Fruit fly (Drosophila melanogaster) whole organism, pupa: Measurements from ENCODE around the gene CG14269.

Experiments used
- CG12605 ChIP-seq: fragments of 200-800 bp; sonication (Bioruptor generic); IDR thresholded peaks from 2 replicates; pipeline ENCODE4 v1.3.6; 2022; ENCODE audit warnings: missing biosample characterization, missing genetic modification characterization
- CG15710 ChIP-seq: fragments of 200-800 bp; sonication (Bioruptor generic); optimal IDR thresholded peaks from 2 replicates; lab custom pipeline; 2018; ENCODE audit warnings: missing biosample characterization, mild to moderate bottlenecking, missing genetic modification characterization, moderate library complexity
- CG32121 ChIP-seq: fragments of 200-800 bp; sonication (Bioruptor generic); IDR thresholded peaks from 2 replicates; pipeline ENCODE4 v1.3.6; 2022; ENCODE audit warnings: missing biosample characterization, missing genetic modification characterization
- CG4496 ChIP-seq: fragments of 200-800 bp; sonication (Bioruptor generic); IDR thresholded peaks from 3 replicates; pipeline ENCODE4 v1.3.6; 2022; ENCODE audit warnings: missing biosample characterization, missing genetic modification characterization
- CG8159 ChIP-seq: fragments of 200-800 bp; sonication (Bioruptor generic); optimal IDR thresholded peaks from 3 replicates; lab custom pipeline; 2018; ENCODE audit warnings: missing biosample characterization, mild to moderate bottlenecking, missing genetic modification characterization, moderate library complexity
- CG8301 ChIP-seq: fragments of 200-800 bp; sonication (Bioruptor generic); optimal IDR thresholded peaks from 2 replicates; lab custom pipeline; 2018; ENCODE audit warnings: missing biosample characterization, mild to moderate bottlenecking, missing genetic modification characterization
- D1 ChIP-seq: fragments of 200-800 bp; sonication (Bioruptor generic); optimal IDR thresholded peaks from 2 replicates; lab custom pipeline; 2018; ENCODE audit warnings: missing biosample characterization, mild to moderate bottlenecking, missing genetic modification characterization, moderate library complexity
- EcR ChIP-seq: fragments of 200-800 bp; sonication (Bioruptor generic); optimal IDR thresholded peaks from 3 replicates; lab custom pipeline; 2019; ENCODE audit warnings: missing biosample characterization, missing genetic modification characterization, mild to moderate bottlenecking, moderate library complexity, missing genetic modification reagents
- Ets98B ChIP-seq: fragments of 200-800 bp; sonication (Bioruptor generic); IDR thresholded peaks from 2 replicates; pipeline ENCODE4 v1.3.6; 2022; ENCODE audit warnings: missing biosample characterization, missing genetic modification characterization
- Pif1A ChIP-seq: fragments of 200-800 bp; sonication (Bioruptor generic); optimal IDR thresholded peaks from 3 replicates; lab custom pipeline; 2016; ENCODE audit warnings: missing biosample characterization, missing genetic modification characterization
- Pif1B ChIP-seq: fragments of 200-800 bp; sonication (Bioruptor generic); optimal IDR thresholded peaks from 3 replicates; lab custom pipeline; 2016; ENCODE audit warnings: missing biosample characterization, missing genetic modification characterization
- Snoo ChIP-seq: fragments of 200-800 bp; sonication (Bioruptor generic); optimal IDR thresholded peaks from 3 replicates; lab custom pipeline; 2017; ENCODE audit warnings: missing biosample characterization, mild to moderate bottlenecking, missing genetic modification characterization, inconsistent platforms
- gl ChIP-seq: fragments of 200-800 bp; sonication (Bioruptor generic); optimal IDR thresholded peaks from 2 replicates; lab custom pipeline; 2018; ENCODE audit warnings: missing biosample characterization, mild to moderate bottlenecking, missing genetic modification characterization
- rn ChIP-seq: fragments of 200-800 bp; sonication (Bioruptor generic); IDR thresholded peaks from 2 replicates; pipeline ENCODE4 v1.3.6; 2022; ENCODE audit warnings: missing biosample characterization, missing genetic modification characterization

DNA sequence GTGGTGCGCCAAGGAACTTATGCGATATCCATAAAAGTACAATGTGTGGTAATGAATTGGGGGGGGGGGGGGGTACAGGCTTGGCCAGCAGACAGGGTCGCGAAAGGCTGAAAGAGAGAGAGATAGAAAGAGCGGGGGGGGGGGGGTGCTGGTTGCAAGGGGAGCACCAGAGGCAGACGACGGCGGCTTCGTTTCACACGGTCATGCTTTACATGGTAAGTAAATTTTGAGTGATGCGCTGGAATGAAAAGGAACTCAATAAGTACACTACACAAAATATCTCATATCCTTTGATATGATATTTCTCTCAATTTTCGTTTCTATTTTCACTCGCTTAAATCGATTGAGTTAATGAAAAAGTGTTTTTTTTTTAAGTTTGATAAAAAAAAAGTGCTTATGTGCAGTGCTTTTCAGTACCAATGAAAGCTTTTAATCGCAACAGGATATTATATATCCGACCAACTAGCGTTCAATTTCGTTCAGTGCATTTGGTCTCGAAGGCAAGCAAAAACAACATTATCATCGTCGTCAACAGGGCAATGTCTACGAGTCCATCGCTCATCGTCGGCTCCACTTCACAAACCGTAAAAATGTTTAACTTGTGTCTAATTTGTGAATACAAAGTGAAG, 26.9 kb downstream of the CG14269 start:
- TF ChIP-seq CG15710 (peak; percentile 89), CG32121 (GFP tag; lab: Robert Waterston, UW) (no peak), gl (tag; lab: Kevin White, UChicago) (peak; percentile 79), CG4496 (GFP tag; lab: Robert Waterston, UW) (0 out of 3 replicates have a peak, but pooled peaks have one; percentile 49), Ets98B (GFP tag; lab: Robert Waterston, UW) (no peak), Pif1A (GFP tag; lab: Kevin White, UChicago) (peak; percentile 89), D1 (peak; percentile 82), rn (0 out of 2 replicates have a peak, but pooled peaks have one; percentile 18), Snoo (tag; lab: Kevin White, UChicago) (peak; percentile 86), CG8301 (tag; lab: Kevin White, UChicago) (peak; percentile 67), Pif1B (GFP tag; lab: Kevin White, UChicago) (peak; percentile 89), CG8159 (peak; percentile 91), EcR (peak; percentile 62), CG12605 (GFP tag; lab: Robert Waterston, UW) (peak; percentile 34; the same call in 1 of the 2 replicates)
